1 fruit fly cellular context compared by ENCODE assay signal in genomic region chr3L:9422636-9423419, dm6.
A peak's percentile ranks its signal among the peaks of the same experiment; 100 is the strongest.
TF ChIP-seq lines count a peak whose summit lies in the region.

aay (plus strand) TSS chr3L:9423253.

TF ChIP-seq in whole organism, embryonic, 481 proteins besides CTCF, POLR2A, EP300 and RAD21 (continued from another document):
- TF ChIP-seq pan (optimal IDR thresholded peaks at IDR 0.05; lab: Kevin White, UChicago) (no peak), pan (GFP tag; optimal IDR thresholded peaks at IDR 0.05 in 1 of 2, IDR thresholded peaks at IDR 0.05 in 1 of 2) (peak in 1 of 2 experiments; percentile 98), CG6654 (GFP tag; optimal IDR thresholded peaks at IDR 0.05; lab: Kevin White, UChicago) (peak; percentile 91), Mad (GFP tag; optimal IDR thresholded peaks at IDR 0.05; lab: Kevin White, UChicago) (peak; percentile 99), Nf-YA (GFP tag; IDR thresholded peaks at IDR 0.05; lab: Robert Waterston, UW) (peak; percentile 97), CG3847 (GFP tag; IDR thresholded peaks at IDR 0.05; lab: Robert Waterston, UW) (peak; percentile 98), chn (GFP tag; optimal IDR thresholded peaks at IDR 0.05; lab: Kevin White, UChicago) (peak; percentile 98), CG17385 (GFP tag; optimal IDR thresholded peaks at IDR 0.05; lab: Kevin White, UChicago) (peak; percentile 98), btn (GFP tag; optimal IDR thresholded peaks at IDR 0.05; lab: Kevin White, UChicago) (peak; percentile 96), Dll (GFP tag; IDR thresholded peaks at IDR 0.05; lab: Robert Waterston, UW; ENCODE audit: partially characterized antibody) (0 out of 4 replicates have a peak, but pooled peaks have one; percentile 18), tgo (GFP tag; IDR thresholded peaks at IDR 0.05; lab: Robert Waterston, UW) (peak; percentile 98), CG11093 (GFP tag; IDR thresholded peaks at IDR 0.05; lab: Robert Waterston, UW) (peak; percentile 97), sna (GFP tag; IDR thresholded peaks at IDR 0.05; lab: Robert Waterston, UW; ENCODE audit: partially characterized antibody) (no peak), CG42726 (GFP tag; IDR thresholded peaks at IDR 0.05; lab: Robert Waterston, UW; ENCODE audit: partially characterized antibody) (no peak; the same call in 1 of the 2 replicates), onecut (GFP tag; IDR thresholded peaks at IDR 0.05; lab: Robert Waterston, UW) (peak; percentile 95), CG3281 (GFP tag; optimal IDR thresholded peaks at IDR 0.05; lab: Kevin White, UChicago) (peak; percentile 98), CG17186 (GFP tag; optimal IDR thresholded peaks at IDR 0.05; lab: Kevin White, UChicago) (peak; percentile 92), CG14441 (GFP tag; IDR thresholded peaks at IDR 0.05; lab: Robert Waterston, UW) (peak; percentile 98), bsh (GFP tag; optimal IDR thresholded peaks at IDR 0.05; lab: Kevin White, UChicago) (peak; percentile 93 to 99), dmrt99B (tag; optimal IDR thresholded peaks at IDR 0.05; lab: Kevin White, UChicago) (peak; percentile 100), CG18619 (GFP tag; optimal IDR thresholded peaks at IDR 0.05; lab: Kevin White, UChicago) (peak; percentile 99), CG14710 (tag; optimal IDR thresholded peaks at IDR 0.05; lab: Kevin White, UChicago) (peak; percentile 98), lola (GFP tag; optimal IDR thresholded peaks at IDR 0.05; lab: Kevin White, UChicago) (peak in 1 of 3 experiments; percentile 99), dysf (GFP tag; IDR thresholded peaks at IDR 0.05; lab: Robert Waterston, UW) (peak; percentile 99), CG10267 (tag; optimal IDR thresholded peaks at IDR 0.05; lab: Kevin White, UChicago) (peak; percentile 99), luna (GFP tag; optimal IDR thresholded peaks at IDR 0.05; lab: Kevin White, UChicago) (peak; percentile 85), tll (GFP tag; optimal IDR thresholded peaks at IDR 0.05; lab: Kevin White, UChicago) (peak; percentile 19 to 83), fd96Cb (tag; optimal IDR thresholded peaks at IDR 0.05; lab: Kevin White, UChicago) (peak; percentile 99), CG2129 (GFP tag; IDR thresholded peaks at IDR 0.05; lab: Robert Waterston, UW; ENCODE audit: partially characterized antibody) (no peak), wek (GFP tag; optimal IDR thresholded peaks at IDR 0.05; lab: Kevin White, UChicago) (peak; percentile 92), Hr51 (GFP tag; optimal IDR thresholded peaks at IDR 0.05; lab: Kevin White, UChicago) (peak; percentile 98 to 99), CG16863 (GFP tag; optimal IDR thresholded peaks at IDR 0.05; lab: Kevin White, UChicago) (peak; percentile 97), CrebB (tag; optimal IDR thresholded peaks at IDR 0.05; lab: Kevin White, UChicago) (peak; percentile 99), CG11695 (GFP tag; IDR thresholded peaks at IDR 0.05; lab: Robert Waterston, UW) (peak; percentile 98), Sry-δ (GFP tag; optimal IDR thresholded peaks at IDR 0.05; lab: Kevin White, UChicago) (peak; percentile 66)
